Worm (Caenorhabditis elegans) whole organism, L4 larva: Measurements from ENCODE around the gene Y51H4A.5.

ENCODE experiments used
- F37D6.2 ChIP-seq: sonication (generic microtip); optimal IDR thresholded peaks from 2 replicates; lab custom pipeline; 2016; ENCODE audit warnings: mild to moderate bottlenecking, missing genetic modification characterization, missing compliant biosample characterization
- R02D3.7 ChIP-seq: fragments of 150-350 bp; sonication (generic microtip); optimal IDR thresholded peaks from 3 replicates; lab custom pipeline; 2014; ENCODE audit warnings: missing biosample characterization, missing genetic modification characterization
- T20F7.1 ChIP-seq: fragments of 200-800 bp; sonication (Bioruptor generic); optimal IDR thresholded peaks from 2 replicates; lab custom pipeline; 2018; ENCODE audit warnings: mild to moderate bottlenecking, missing genetic modification characterization, missing compliant biosample characterization
- ZK337.2 ChIP-seq: fragments of 200-800 bp; sonication (Bioruptor generic); IDR thresholded peaks from 2 replicates; pipeline ENCODE4 v1.3.6; 2022; ENCODE audit warnings: missing genetic modification reagents, missing genetic modification characterization, missing compliant biosample characterization
- aha-1 ChIP-seq: fragments of 150-350 bp; peaks from one replicate; lab custom pipeline; 2014; ENCODE audit warnings: missing biosample characterization, missing genetic modification characterization
- aly-2 ChIP-seq: sonication (generic microtip); optimal IDR thresholded peaks from 2 replicates; lab custom pipeline; 2018; ENCODE audit warnings: missing biosample characterization, missing genetic modification characterization
- ama-1 ChIP-seq: fragments of 150-350 bp; optimal IDR thresholded peaks from 2 replicates; lab custom pipeline; 2014; ENCODE audit warnings: inconsistent platforms, mixed read lengths
- arid-1 ChIP-seq: fragments of 200-800 bp; sonication (Bioruptor generic); conservative IDR thresholded peaks from 2 replicates; pipeline ENCODE4 v1.3.6; 2022; ENCODE audit warnings: missing genetic modification reagents, missing genetic modification characterization, missing compliant biosample characterization
- attf-4 ChIP-seq: sonication (generic microtip); optimal IDR thresholded peaks from 3 replicates; lab custom pipeline; 2017; ENCODE audit warnings: missing biosample characterization, missing genetic modification characterization
- ceh-20 ChIP-seq: fragments of 200-800 bp; sonication (Bioruptor generic); IDR thresholded peaks from 2 replicates; pipeline ENCODE4 v1.3.6; 2022; ENCODE audit warnings: missing genetic modification reagents, missing genetic modification characterization, missing compliant biosample characterization
- ceh-82 ChIP-seq: sonication (generic microtip); optimal IDR thresholded peaks from 2 replicates; lab custom pipeline; 2017; ENCODE audit warnings: missing biosample characterization, missing genetic modification characterization
- daf-12 ChIP-seq: fragments of 150-350 bp; optimal IDR thresholded peaks from 2 replicates; lab custom pipeline; 2014; ENCODE audit warnings: missing biosample characterization, missing genetic modification reagents, missing genetic modification characterization
- daf-16 ChIP-seq, 3 experiments: sonication (generic microtip); optimal IDR thresholded peaks; 2 replicates each; lab custom pipeline; 2016 to 2017; ENCODE audit warnings: missing genetic modification characterization in 3 of 3, missing genetic modification reagents in 3 of 3, mild to moderate bottlenecking in 2 of 3, missing compliant biosample characterization in 2 of 3, missing biosample characterization in 1 of 3, moderate library complexity in 1 of 3
- daf-8 ChIP-seq: fragments of 200-800 bp; sonication (Bioruptor generic); IDR thresholded peaks from 2 replicates; pipeline ENCODE4 v1.3.6; 2022; ENCODE audit warnings: missing genetic modification characterization, missing compliant biosample characterization
- dpl-1 ChIP-seq: fragments of 150-350 bp; optimal IDR thresholded peaks from 2 replicates; lab custom pipeline; 2014; ENCODE audit warnings: missing biosample characterization, missing genetic modification reagents, missing genetic modification characterization
- dve-1 ChIP-seq: sonication (generic microtip); optimal IDR thresholded peaks from 2 replicates; lab custom pipeline; 2017; ENCODE audit warnings: antibody characterized with exemption, mild to moderate bottlenecking, missing genetic modification characterization, missing compliant biosample characterization; ENCODE audit not compliant: insufficient read depth
- hif-1 ChIP-seq, 2 experiments: sonication (generic microtip); optimal IDR thresholded peaks; 2 replicates each; lab custom pipeline; 2016 to 2017; ENCODE audit warnings: missing compliant biosample characterization in 2 of 2, missing genetic modification characterization in 2 of 2, missing genetic modification reagents in 2 of 2, missing genotype in 2 of 2, mild to moderate bottlenecking in 1 of 2
- hlh-11 ChIP-seq: fragments of 200-800 bp; sonication (Bioruptor generic); optimal IDR thresholded peaks from 2 replicates; lab custom pipeline; 2018; ENCODE audit warnings: mild to moderate bottlenecking, missing genetic modification characterization, missing compliant biosample characterization
- hlh-30 ChIP-seq: sonication (generic microtip); optimal IDR thresholded peaks from 2 replicates; lab custom pipeline; 2017; ENCODE audit warnings: antibody characterized with exemption, mild to moderate bottlenecking, missing genetic modification characterization, missing compliant biosample characterization; ENCODE audit not compliant: insufficient read depth
- jun-1 ChIP-seq: fragments of 150-350 bp; optimal IDR thresholded peaks from 2 replicates; lab custom pipeline; 2014; ENCODE audit warnings: missing biosample characterization, missing genetic modification reagents, missing genetic modification characterization
- lin-13 ChIP-seq: fragments of 150-350 bp; optimal IDR thresholded peaks from 2 replicates; lab custom pipeline; 2014; ENCODE audit warnings: missing biosample characterization, missing genetic modification reagents, missing genetic modification characterization
- lin-15B ChIP-seq: fragments of 150-350 bp; sonication (generic microtip); optimal IDR thresholded peaks from 3 replicates; lab custom pipeline; 2014; ENCODE audit warnings: missing biosample characterization, missing genetic modification characterization
- lin-29 ChIP-seq: fragments of 200-800 bp; sonication (Bioruptor generic); IDR thresholded peaks from 2 replicates; pipeline ENCODE4 v1.3.6; 2022; ENCODE audit warnings: missing genetic modification reagents, missing genetic modification characterization, missing compliant biosample characterization
- lin-39 ChIP-seq: fragments of 150-350 bp; optimal IDR thresholded peaks from 2 replicates; lab custom pipeline; 2014; ENCODE audit warnings: missing biosample characterization, missing genetic modification reagents, missing genetic modification characterization
- lsy-2 ChIP-seq, 2 experiments: fragments of 150-350 bp in 1 of 2; sonication (generic microtip) in 1 of 2; optimal IDR thresholded peaks; 2 replicates each; lab custom pipeline; 2014 to 2017; ENCODE audit warnings: missing biosample characterization in 2 of 2, missing genetic modification characterization in 2 of 2
- madf-9 ChIP-seq: fragments of 200-800 bp; sonication (Bioruptor generic); conservative IDR thresholded peaks from 2 replicates; pipeline ENCODE4 v1.3.6; 2022; ENCODE audit warnings: missing genetic modification reagents, missing genetic modification characterization, missing compliant biosample characterization
- mdl-1 ChIP-seq, 2 experiments: fragments of 150-350 bp in 1 of 2; sonication (generic microtip) in 1 of 2; optimal IDR thresholded peaks; 2 replicates each; lab custom pipeline; 2014 to 2017; ENCODE audit warnings: missing biosample characterization in 2 of 2, missing genetic modification characterization in 2 of 2
- mes-2 ChIP-seq: sonication (generic microtip); optimal IDR thresholded peaks from 2 replicates; lab custom pipeline; 2016; ENCODE audit warnings: missing genotype, mild to moderate bottlenecking, missing genetic modification characterization, missing compliant biosample characterization; ENCODE audit not compliant: poor library complexity, severe bottlenecking
- mxl-3 ChIP-seq: fragments of 200-800 bp; sonication (Bioruptor generic); optimal IDR thresholded peaks from 2 replicates; lab custom pipeline; 2018; ENCODE audit warnings: mild to moderate bottlenecking, missing genetic modification characterization, missing compliant biosample characterization
- nhr-11 ChIP-seq: fragments of 150-350 bp; optimal IDR thresholded peaks from 2 replicates; lab custom pipeline; 2014; ENCODE audit warnings: missing biosample characterization, missing genetic modification characterization
- nhr-237 ChIP-seq: sonication (generic microtip); optimal IDR thresholded peaks from 2 replicates; lab custom pipeline; 2017; ENCODE audit warnings: missing biosample characterization, missing genetic modification characterization
- nhr-25 ChIP-seq: sonication (generic microtip); optimal IDR thresholded peaks from 2 replicates; lab custom pipeline; 2017; ENCODE audit warnings: missing genetic modification characterization, mild to moderate bottlenecking, missing compliant biosample characterization, antibody characterized with exemption, moderate library complexity, borderline replicate concordance; ENCODE audit not compliant: insufficient read depth
- nhr-41 ChIP-seq: fragments of 200-800 bp; sonication (Bioruptor generic); IDR thresholded peaks from 2 replicates; pipeline ENCODE4 v1.3.6; 2022; ENCODE audit warnings: missing genetic modification reagents, missing genetic modification characterization, missing compliant biosample characterization
- nhr-6 ChIP-seq: fragments of 150-350 bp; optimal IDR thresholded peaks from 2 replicates; lab custom pipeline; 2014; ENCODE audit warnings: missing biosample characterization, missing genetic modification characterization
- nhr-76 ChIP-seq: fragments of 150-350 bp; optimal IDR thresholded peaks from 2 replicates; lab custom pipeline; 2014; ENCODE audit warnings: missing biosample characterization, missing genetic modification characterization
- nhr-77 ChIP-seq: fragments of 150-350 bp; optimal IDR thresholded peaks from 2 replicates; lab custom pipeline; 2014; ENCODE audit warnings: missing biosample characterization, missing genetic modification characterization
- rbr-2 ChIP-seq: sonication (generic microtip); optimal IDR thresholded peaks from 2 replicates; lab custom pipeline; 2016; ENCODE audit warnings: missing genotype, missing genetic modification characterization, missing compliant biosample characterization
- saeg-2 ChIP-seq: fragments of 200-800 bp; sonication (Bioruptor generic); IDR thresholded peaks from 2 replicates; pipeline ENCODE4 v1.3.6; 2022; ENCODE audit warnings: missing genetic modification reagents, missing genetic modification characterization, missing compliant biosample characterization
- sdz-12 ChIP-seq: fragments of 200-800 bp; sonication (Bioruptor generic); optimal IDR thresholded peaks from 2 replicates; lab custom pipeline; 2018; ENCODE audit warnings: mild to moderate bottlenecking, missing genetic modification characterization, missing compliant biosample characterization
- set-16 ChIP-seq: fragments of 200-800 bp; sonication (Bioruptor generic); IDR thresholded peaks from 2 replicates; pipeline ENCODE4 v1.3.6; 2022; ENCODE audit warnings: missing genetic modification reagents, missing genetic modification characterization, missing compliant biosample characterization
- skn-1 ChIP-seq: fragments of 150-350 bp; optimal IDR thresholded peaks from 2 replicates; lab custom pipeline; 2014; ENCODE audit warnings: missing biosample characterization, missing genetic modification characterization
- snpc-1.2 ChIP-seq: fragments of 200-800 bp; sonication (Bioruptor generic); IDR thresholded peaks from 2 replicates; pipeline ENCODE4 v1.3.6; 2022; ENCODE audit warnings: missing genetic modification reagents, missing genetic modification characterization, missing compliant biosample characterization
- tra-1 ChIP-seq: fragments of 200-800 bp; sonication (Bioruptor generic); IDR thresholded peaks from 2 replicates; pipeline ENCODE4 v1.3.6; 2022; ENCODE audit warnings: missing genetic modification reagents, missing genetic modification characterization, missing compliant biosample characterization
- unc-39 ChIP-seq: sonication (generic microtip); optimal IDR thresholded peaks from 2 replicates; lab custom pipeline; 2017; ENCODE audit warnings: missing biosample characterization, missing genetic modification characterization
- unc-62 ChIP-seq, 3 experiments: fragments of 150-350 bp in 1 of 3; sonication (generic microtip); optimal IDR thresholded peaks in 2 of 3; peaks in 1 of 3; 1 replicate in 1 of 3; 2 replicates in 2 of 3; lab custom pipeline; 2014 to 2017; ENCODE audit warnings: missing biosample characterization in 3 of 3, missing genetic modification characterization in 3 of 3, missing genetic modification reagents in 3 of 3, missing genotype in 1 of 3
- zag-1 ChIP-seq: fragments of 150-350 bp; optimal IDR thresholded peaks from 2 replicates; lab custom pipeline; 2014; ENCODE audit warnings: missing biosample characterization, missing genetic modification characterization
- ztf-11 ChIP-seq: fragments of 150-350 bp; optimal IDR thresholded peaks from 2 replicates; lab custom pipeline; 2014; ENCODE audit warnings: missing biosample characterization, missing genetic modification characterization
- ztf-7 ChIP-seq: fragments of 150-350 bp; optimal IDR thresholded peaks from 2 replicates; lab custom pipeline; 2014; ENCODE audit warnings: missing biosample characterization, missing genetic modification characterization

Gene Y51H4A.5

DNA sequence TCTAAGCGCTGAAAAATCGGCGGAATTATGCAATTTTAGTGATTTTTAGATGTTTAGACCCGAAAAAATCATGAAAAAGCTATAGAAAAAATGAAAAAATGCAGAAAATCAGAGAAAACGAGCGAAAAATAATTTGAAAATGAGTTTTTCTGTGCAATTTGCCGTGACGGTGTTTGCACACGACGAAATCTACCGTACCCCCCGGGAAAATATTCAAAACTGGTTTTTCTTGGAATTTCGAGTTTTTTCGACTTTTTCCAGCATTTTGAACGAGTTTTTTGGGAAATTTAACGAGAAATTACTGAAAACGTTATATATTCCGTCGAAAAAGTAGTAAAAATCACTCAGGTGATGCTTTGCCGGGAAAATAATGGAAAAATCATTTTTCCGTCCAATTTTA is 23.6 kb downstream of the Y51H4A.5 start:
- TF ChIP-seq arid-1 = no peak
- TF ChIP-seq snpc-1.2 = peak; percentile 82
- no peak for TF ChIP-seq mes-2 (tag; lab: Kevin White, UChicago)
- no peak for TF ChIP-seq ztf-11 (tag; lab: Kevin White, UChicago)
- no peak for TF ChIP-seq aly-2 (tag; lab: Kevin White, UChicago)

DNA sequence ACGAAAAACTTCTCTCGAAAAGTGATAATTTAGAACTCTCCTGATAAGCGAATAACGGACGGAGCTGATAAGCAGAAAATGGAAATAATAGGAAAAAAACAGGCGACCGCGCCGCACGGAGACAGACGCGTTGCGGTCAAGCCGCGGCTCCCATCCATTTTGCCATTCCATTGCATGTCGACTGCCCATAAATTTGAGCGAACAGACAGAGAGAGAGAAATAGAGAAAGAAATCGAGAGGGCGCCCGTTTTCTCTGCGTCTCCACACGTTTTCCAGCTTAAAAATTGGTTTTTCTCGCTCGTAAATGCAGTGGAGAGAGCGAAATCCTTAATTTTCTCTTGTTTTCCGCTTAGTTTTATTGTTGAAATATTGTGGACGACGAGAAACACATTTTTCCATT is 24.1 kb downstream of the Y51H4A.5 start:
- no peak for TF ChIP-seq F37D6.2 (tag; lab: Kevin White, UChicago)
- TF ChIP-seq nhr-237 (tag; lab: Kevin White, UChicago) = no peak
- no peak for TF ChIP-seq ztf-7 (tag; lab: Kevin White, UChicago)
- no peak for TF ChIP-seq lin-29 (GFP tag; lab: Robert Waterston, UW)
- TF ChIP-seq R02D3.7 = no peak
- no peak for TF ChIP-seq skn-1 (tag; lab: Kevin White, UChicago)
- peak; percentile 8 for TF ChIP-seq ama-1 (lab: Kevin White, UChicago)
- TF ChIP-seq jun-1 (tag; lab: Kevin White, UChicago) = no peak
- no peak for TF ChIP-seq daf-16 (GFP tag; optimal IDR thresholded peaks at IDR 0.05; lab: Kevin White, UChicago)
- peak; percentile 75 for TF ChIP-seq daf-16 (tag; optimal IDR thresholded peaks at IDR 0.05; lab: Kevin White, UChicago)
- peak; percentile 74 for TF ChIP-seq mes-2 (tag; lab: Kevin White, UChicago)
- TF ChIP-seq arid-1 = 0 out of 2 replicates have a peak, but pooled peaks have one; percentile 14
- peak; percentile 38 for TF ChIP-seq hlh-30 (tag; lab: Kevin White, UChicago)
- no peak for TF ChIP-seq zag-1 (tag; lab: Kevin White, UChicago)
- no peak for TF ChIP-seq ceh-20 (GFP tag; lab: Robert Waterston, UW)
- no peak; the same call in 1 of the 2 replicates for TF ChIP-seq snpc-1.2
- no peak for TF ChIP-seq daf-12 (tag; lab: Kevin White, UChicago)
- TF ChIP-seq nhr-11 (tag; lab: Kevin White, UChicago) = no peak
- TF ChIP-seq nhr-25 = no peak
- TF ChIP-seq dve-1 (tag; lab: Kevin White, UChicago) = peak; percentile 86
- no peak for TF ChIP-seq attf-4
- TF ChIP-seq aha-1 (tag; lab: Kevin White, UChicago) = peak; percentile 92
- TF ChIP-seq lin-39 = no peak
- peak; percentile 38; the same call in 1 of the 2 replicates for TF ChIP-seq set-16 (GFP tag; lab: Robert Waterston, UW)
- TF ChIP-seq mdl-1 (tag; optimal IDR thresholded peaks at IDR 0.05; lab: Kevin White, UChicago) = no peak
- 0 out of 2 replicates have a peak, but pooled peaks have one; percentile 41 for TF ChIP-seq nhr-41 (GFP tag; lab: Robert Waterston, UW)
- peak in 1 of 2 experiments; percentile 68 for TF ChIP-seq lsy-2 (tag; optimal IDR thresholded peaks at IDR 0.05; lab: Kevin White, UChicago)
- peak; percentile 22 for TF ChIP-seq mxl-3
- no peak for TF ChIP-seq lin-15B (tag; lab: Kevin White, UChicago)
- peak in 1 of 2 experiments; percentile 9 for TF ChIP-seq unc-62 (GFP tag; optimal IDR thresholded peaks at IDR 0.05 in 1 of 2; lab: Kevin White, UChicago)
- no peak for TF ChIP-seq unc-62 (tag; optimal IDR thresholded peaks at IDR 0.05; lab: Kevin White, UChicago)
- TF ChIP-seq sdz-12 (GFP tag; lab: Kevin White, UChicago) = no peak
- no peak for TF ChIP-seq ZK337.2
- peak; percentile 45 for TF ChIP-seq dpl-1 (GFP tag; lab: Kevin White, UChicago)
- no peak for TF ChIP-seq daf-8
- TF ChIP-seq rbr-2 (tag; lab: Kevin White, UChicago) = peak; percentile 16
- TF ChIP-seq nhr-77 = peak; percentile 81
- TF ChIP-seq hlh-11 = peak; percentile 88
- peak; percentile 62; the same call in 1 of the 2 replicates for TF ChIP-seq madf-9 (GFP tag; lab: Robert Waterston, UW)
- no peak for TF ChIP-seq nhr-6 (tag; lab: Kevin White, UChicago)
- peak; percentile 66; the same call in 1 of the 2 replicates for TF ChIP-seq tra-1 (GFP tag; lab: Robert Waterston, UW)
- no peak for TF ChIP-seq ceh-82 (tag; lab: Kevin White, UChicago)
- TF ChIP-seq nhr-76 = no peak
- TF ChIP-seq aly-2 (tag; lab: Kevin White, UChicago) = no peak
- no peak for TF ChIP-seq saeg-2
- TF ChIP-seq lin-13 (GFP tag; lab: Kevin White, UChicago) = peak; percentile 9
- TF ChIP-seq unc-39 (tag; lab: Kevin White, UChicago) = no peak
- peak in 1 of 2 experiments; percentile 77 for TF ChIP-seq hif-1 (tag; optimal IDR thresholded peaks at IDR 0.05; lab: Kevin White, UChicago)
- no peak for TF ChIP-seq T20F7.1 (GFP tag; lab: Kevin White, UChicago)
